Fruit fly (Drosophila melanogaster) whole organism, pupa: ENCODE results near the gene CG6607.

Experiments
- CG10348 ChIP-seq: fragments of 200-800 bp; sonication (Bioruptor generic); IDR thresholded peaks from 2 replicates; pipeline ENCODE4 v1.3.6; 2022; ENCODE audit warnings: missing biosample characterization, missing genetic modification characterization
- CG12605 ChIP-seq: fragments of 200-800 bp; sonication (Bioruptor generic); IDR thresholded peaks from 2 replicates; pipeline ENCODE4 v1.3.6; 2022; ENCODE audit warnings: missing biosample characterization, missing genetic modification characterization
- CG13204 ChIP-seq: fragments of 200-800 bp; sonication (Bioruptor generic); optimal IDR thresholded peaks from 2 replicates; lab custom pipeline; 2018; ENCODE audit warnings: missing biosample characterization, mild to moderate bottlenecking, missing genetic modification characterization, moderate library complexity
- CG14655 ChIP-seq: fragments of 200-800 bp; sonication (Bioruptor generic); optimal IDR thresholded peaks from 3 replicates; lab custom pipeline; 2017; ENCODE audit warnings: mild to moderate bottlenecking, missing biosample characterization, missing genetic modification reagents, missing genetic modification characterization
- CG15710 ChIP-seq: fragments of 200-800 bp; sonication (Bioruptor generic); optimal IDR thresholded peaks from 2 replicates; lab custom pipeline; 2018; ENCODE audit warnings: missing biosample characterization, mild to moderate bottlenecking, missing genetic modification characterization, moderate library complexity
- CG17806 ChIP-seq: fragments of 200-800 bp; sonication (Bioruptor generic); optimal IDR thresholded peaks from 2 replicates; lab custom pipeline; 2018; ENCODE audit warnings: missing biosample characterization, mild to moderate bottlenecking, missing genetic modification characterization, moderate library complexity
- CG32121 ChIP-seq: fragments of 200-800 bp; sonication (Bioruptor generic); IDR thresholded peaks from 2 replicates; pipeline ENCODE4 v1.3.6; 2022; ENCODE audit warnings: missing biosample characterization, missing genetic modification characterization
- CG34367 ChIP-seq: fragments of 200-800 bp; sonication (Bioruptor generic); optimal IDR thresholded peaks from 2 replicates; lab custom pipeline; 2018; ENCODE audit warnings: missing biosample characterization, mild to moderate bottlenecking, missing genetic modification characterization
- CG4496 ChIP-seq: fragments of 200-800 bp; sonication (Bioruptor generic); IDR thresholded peaks from 3 replicates; pipeline ENCODE4 v1.3.6; 2022; ENCODE audit warnings: missing biosample characterization, missing genetic modification characterization
- CG8159 ChIP-seq: fragments of 200-800 bp; sonication (Bioruptor generic); optimal IDR thresholded peaks from 3 replicates; lab custom pipeline; 2018; ENCODE audit warnings: missing biosample characterization, mild to moderate bottlenecking, missing genetic modification characterization, moderate library complexity
- CG8301 ChIP-seq: fragments of 200-800 bp; sonication (Bioruptor generic); optimal IDR thresholded peaks from 2 replicates; lab custom pipeline; 2018; ENCODE audit warnings: missing biosample characterization, mild to moderate bottlenecking, missing genetic modification characterization
- CG9948 ChIP-seq: fragments of 200-800 bp; sonication (Bioruptor generic); optimal IDR thresholded peaks from 2 replicates; lab custom pipeline; 2018; ENCODE audit warnings: missing biosample characterization, mild to moderate bottlenecking, missing genetic modification characterization, moderate library complexity
- D1 ChIP-seq: fragments of 200-800 bp; sonication (Bioruptor generic); optimal IDR thresholded peaks from 2 replicates; lab custom pipeline; 2018; ENCODE audit warnings: missing biosample characterization, mild to moderate bottlenecking, missing genetic modification characterization, moderate library complexity
- EcR ChIP-seq: fragments of 200-800 bp; sonication (Bioruptor generic); optimal IDR thresholded peaks from 3 replicates; lab custom pipeline; 2019; ENCODE audit warnings: missing biosample characterization, missing genetic modification characterization, mild to moderate bottlenecking, moderate library complexity, missing genetic modification reagents
- Ets98B ChIP-seq: fragments of 200-800 bp; sonication (Bioruptor generic); IDR thresholded peaks from 2 replicates; pipeline ENCODE4 v1.3.6; 2022; ENCODE audit warnings: missing biosample characterization, missing genetic modification characterization
- Pif1A ChIP-seq: fragments of 200-800 bp; sonication (Bioruptor generic); optimal IDR thresholded peaks from 3 replicates; lab custom pipeline; 2016; ENCODE audit warnings: missing biosample characterization, missing genetic modification characterization
- Pif1B ChIP-seq: fragments of 200-800 bp; sonication (Bioruptor generic); optimal IDR thresholded peaks from 3 replicates; lab custom pipeline; 2016; ENCODE audit warnings: missing biosample characterization, missing genetic modification characterization
- Snoo ChIP-seq: fragments of 200-800 bp; sonication (Bioruptor generic); optimal IDR thresholded peaks from 3 replicates; lab custom pipeline; 2017; ENCODE audit warnings: missing biosample characterization, mild to moderate bottlenecking, missing genetic modification characterization, inconsistent platforms
- fd96Ca ChIP-seq: fragments of 200-800 bp; sonication (Bioruptor generic); IDR thresholded peaks from 3 replicates; pipeline ENCODE4 v1.3.6; 2022; ENCODE audit warnings: missing biosample characterization, missing genetic modification characterization
- gl ChIP-seq: fragments of 200-800 bp; sonication (Bioruptor generic); optimal IDR thresholded peaks from 2 replicates; lab custom pipeline; 2018; ENCODE audit warnings: missing biosample characterization, mild to moderate bottlenecking, missing genetic modification characterization
- rn ChIP-seq: fragments of 200-800 bp; sonication (Bioruptor generic); IDR thresholded peaks from 2 replicates; pipeline ENCODE4 v1.3.6; 2022; ENCODE audit warnings: missing biosample characterization, missing genetic modification characterization

CG6607 gene

dm6 chr3R:24543033-24543675 is 15.3 kb downstream of the CG6607 start:
- peak; percentile 96 for TF ChIP-seq CG32121 (GFP tag; lab: Robert Waterston, UW)
- TF ChIP-seq CG17806 (tag; lab: Kevin White, UChicago): peak; percentile 64
- peak; percentile 97 for TF ChIP-seq Ets98B (GFP tag; lab: Robert Waterston, UW)
- TF ChIP-seq Snoo (tag; lab: Kevin White, UChicago): peak; percentile 92
- TF ChIP-seq CG4496 (GFP tag; lab: Robert Waterston, UW): peak; percentile 96
- TF ChIP-seq CG9948 (tag; lab: Kevin White, UChicago): peak; percentile 68
- TF ChIP-seq CG34367: peak; percentile 87
- TF ChIP-seq gl (tag; lab: Kevin White, UChicago): peak; percentile 52
- peak; percentile 92 for TF ChIP-seq Pif1A
- peak; percentile 37 for TF ChIP-seq EcR (GFP tag; lab: Kevin White, UChicago)
- peak; percentile 73 for TF ChIP-seq CG8159
- no peak for TF ChIP-seq D1 (tag; lab: Kevin White, UChicago)
- TF ChIP-seq CG15710 (tag; lab: Kevin White, UChicago): peak; percentile 90
- peak; percentile 88 for TF ChIP-seq fd96Ca
- no peak for TF ChIP-seq CG14655
- peak; percentile 93 for TF ChIP-seq CG12605 (GFP tag; lab: Robert Waterston, UW)
- peak; percentile 89 for TF ChIP-seq Pif1B (GFP tag; lab: Kevin White, UChicago)
- peak; percentile 70; the same call in 1 of the 2 replicates for TF ChIP-seq CG10348 (GFP tag; lab: Robert Waterston, UW)
- TF ChIP-seq rn (GFP tag; lab: Robert Waterston, UW): peak; percentile 84
- no peak for TF ChIP-seq CG13204 (GFP tag; lab: Kevin White, UChicago)
- no peak for TF ChIP-seq CG8301 (tag; lab: Kevin White, UChicago)

- peak; percentile 6 for TF ChIP-seq EcR (GFP tag; lab: Kevin White, UChicago)
- no peak for TF ChIP-seq D1 (tag; lab: Kevin White, UChicago)
- TF ChIP-seq Snoo (tag; lab: Kevin White, UChicago): peak; percentile 9
- no peak for TF ChIP-seq CG13204 (GFP tag; lab: Kevin White, UChicago)
- peak; percentile 12 for TF ChIP-seq CG8159
- TF ChIP-seq CG15710 (tag; lab: Kevin White, UChicago): peak; percentile 3
- TF ChIP-seq gl (tag; lab: Kevin White, UChicago): peak; percentile 39
- peak; percentile 70; the same call in 2 of the 3 replicates for TF ChIP-seq fd96Ca
- TF ChIP-seq CG32121 (GFP tag; lab: Robert Waterston, UW): peak; percentile 64
- peak; percentile 20 for TF ChIP-seq CG34367
- TF ChIP-seq rn (GFP tag; lab: Robert Waterston, UW): no peak
- peak; percentile 3 for TF ChIP-seq CG14655
- TF ChIP-seq CG8301 (tag; lab: Kevin White, UChicago): no peak
- peak; percentile 71 for TF ChIP-seq CG12605 (GFP tag; lab: Robert Waterston, UW)
- no peak for TF ChIP-seq CG10348 (GFP tag; lab: Robert Waterston, UW)
- TF ChIP-seq CG17806 (tag; lab: Kevin White, UChicago): peak; percentile 6
- TF ChIP-seq CG9948 (tag; lab: Kevin White, UChicago): no peak
- peak; percentile 73 for TF ChIP-seq CG4496 (GFP tag; lab: Robert Waterston, UW)
- peak; percentile 74 for TF ChIP-seq Ets98B (GFP tag; lab: Robert Waterston, UW)
- TF ChIP-seq Pif1A: peak; percentile 52
- TF ChIP-seq Pif1B (GFP tag; lab: Kevin White, UChicago): peak; percentile 51
Observed at dm6 chr3R:24543676-24544277, 15.9 kb downstream of the CG6607 start, which contains the start of gene Cftr. TSS of gene Cftr (minus strand) at chr3R:24543914.

dm6 chr3R:24544388-24544787 is 16.5 kb downstream of the CG6607 start, which contains the start of gene Esyt2:
TSS of gene Esyt2 (plus strand) at chr3R:24544719.
- TF ChIP-seq CG32121 (GFP tag; lab: Robert Waterston, UW) (peak; percentile 78), CG8301 (tag; lab: Kevin White, UChicago) (no peak), rn (GFP tag; lab: Robert Waterston, UW) (no peak), fd96Ca (peak; percentile 53; the same call in 2 of the 3 replicates), gl (tag; lab: Kevin White, UChicago) (no peak), CG4496 (GFP tag; lab: Robert Waterston, UW) (peak; percentile 80), CG12605 (GFP tag; lab: Robert Waterston, UW) (peak; percentile 63), Pif1A (no peak), EcR (GFP tag; lab: Kevin White, UChicago) (no peak), Ets98B (GFP tag; lab: Robert Waterston, UW) (peak; percentile 61; the same call in 1 of the 2 replicates), CG9948 (tag; lab: Kevin White, UChicago) (no peak)

- no peak for TF ChIP-seq CG4496 (GFP tag; lab: Robert Waterston, UW)
- no peak for TF ChIP-seq Ets98B (GFP tag; lab: Robert Waterston, UW)
- TF ChIP-seq CG12605 (GFP tag; lab: Robert Waterston, UW): no peak
- TF ChIP-seq CG32121 (GFP tag; lab: Robert Waterston, UW): no peak
Observed at dm6 chr3R:24548216-24548615, 20.4 kb downstream of the CG6607 start.

- TF ChIP-seq Pif1B (GFP tag; lab: Kevin White, UChicago) (no peak), rn (GFP tag; lab: Robert Waterston, UW) (no peak), D1 (tag; lab: Kevin White, UChicago) (no peak), gl (tag; lab: Kevin White, UChicago) (no peak), CG14655 (no peak), Ets98B (GFP tag; lab: Robert Waterston, UW) (peak; percentile 6; the same call in 1 of the 2 replicates), Pif1A (no peak), CG9948 (tag; lab: Kevin White, UChicago) (no peak), CG13204 (GFP tag; lab: Kevin White, UChicago) (no peak), CG8301 (tag; lab: Kevin White, UChicago) (no peak), CG32121 (GFP tag; lab: Robert Waterston, UW) (peak; percentile 43; the same call in 1 of the 2 replicates), fd96Ca (no peak), EcR (GFP tag; lab: Kevin White, UChicago) (no peak)
- TF ChIP-seq, all 21 proteins: peak for 2
Observed at dm6 chr3R:24548832-24549231, 21.0 kb downstream of the CG6607 start.
